Fruit fly (Drosophila melanogaster) whole organism, pupa: ENCODE data around the gene EMC3.

Experiments used
- CG10348 ChIP-seq: fragments of 200-800 bp; sonication (Bioruptor generic); IDR thresholded peaks from 2 replicates; pipeline ENCODE4 v1.3.6; 2022; ENCODE audit warnings: missing biosample characterization, missing genetic modification characterization
- CG12605 ChIP-seq: fragments of 200-800 bp; sonication (Bioruptor generic); IDR thresholded peaks from 2 replicates; pipeline ENCODE4 v1.3.6; 2022; ENCODE audit warnings: missing biosample characterization, missing genetic modification characterization
- CG13204 ChIP-seq: fragments of 200-800 bp; sonication (Bioruptor generic); optimal IDR thresholded peaks from 2 replicates; lab custom pipeline; 2018; ENCODE audit warnings: missing biosample characterization, mild to moderate bottlenecking, missing genetic modification characterization, moderate library complexity
- CG14655 ChIP-seq: fragments of 200-800 bp; sonication (Bioruptor generic); optimal IDR thresholded peaks from 3 replicates; lab custom pipeline; 2017; ENCODE audit warnings: mild to moderate bottlenecking, missing biosample characterization, missing genetic modification reagents, missing genetic modification characterization
- CG15710 ChIP-seq: fragments of 200-800 bp; sonication (Bioruptor generic); optimal IDR thresholded peaks from 2 replicates; lab custom pipeline; 2018; ENCODE audit warnings: missing biosample characterization, mild to moderate bottlenecking, missing genetic modification characterization, moderate library complexity
- CG17806 ChIP-seq: fragments of 200-800 bp; sonication (Bioruptor generic); optimal IDR thresholded peaks from 2 replicates; lab custom pipeline; 2018; ENCODE audit warnings: missing biosample characterization, mild to moderate bottlenecking, missing genetic modification characterization, moderate library complexity
- CG32121 ChIP-seq: fragments of 200-800 bp; sonication (Bioruptor generic); IDR thresholded peaks from 2 replicates; pipeline ENCODE4 v1.3.6; 2022; ENCODE audit warnings: missing biosample characterization, missing genetic modification characterization
- CG34367 ChIP-seq: fragments of 200-800 bp; sonication (Bioruptor generic); optimal IDR thresholded peaks from 2 replicates; lab custom pipeline; 2018; ENCODE audit warnings: missing biosample characterization, mild to moderate bottlenecking, missing genetic modification characterization
- CG4496 ChIP-seq: fragments of 200-800 bp; sonication (Bioruptor generic); IDR thresholded peaks from 3 replicates; pipeline ENCODE4 v1.3.6; 2022; ENCODE audit warnings: missing biosample characterization, missing genetic modification characterization
- CG8159 ChIP-seq: fragments of 200-800 bp; sonication (Bioruptor generic); optimal IDR thresholded peaks from 3 replicates; lab custom pipeline; 2018; ENCODE audit warnings: missing biosample characterization, mild to moderate bottlenecking, missing genetic modification characterization, moderate library complexity
- CG8301 ChIP-seq: fragments of 200-800 bp; sonication (Bioruptor generic); optimal IDR thresholded peaks from 2 replicates; lab custom pipeline; 2018; ENCODE audit warnings: missing biosample characterization, mild to moderate bottlenecking, missing genetic modification characterization
- CG9948 ChIP-seq: fragments of 200-800 bp; sonication (Bioruptor generic); optimal IDR thresholded peaks from 2 replicates; lab custom pipeline; 2018; ENCODE audit warnings: missing biosample characterization, mild to moderate bottlenecking, missing genetic modification characterization, moderate library complexity
- D1 ChIP-seq: fragments of 200-800 bp; sonication (Bioruptor generic); optimal IDR thresholded peaks from 2 replicates; lab custom pipeline; 2018; ENCODE audit warnings: missing biosample characterization, mild to moderate bottlenecking, missing genetic modification characterization, moderate library complexity
- EcR ChIP-seq: fragments of 200-800 bp; sonication (Bioruptor generic); optimal IDR thresholded peaks from 3 replicates; lab custom pipeline; 2019; ENCODE audit warnings: missing biosample characterization, missing genetic modification characterization, mild to moderate bottlenecking, moderate library complexity, missing genetic modification reagents
- Ets98B ChIP-seq: fragments of 200-800 bp; sonication (Bioruptor generic); IDR thresholded peaks from 2 replicates; pipeline ENCODE4 v1.3.6; 2022; ENCODE audit warnings: missing biosample characterization, missing genetic modification characterization
- Pif1A ChIP-seq: fragments of 200-800 bp; sonication (Bioruptor generic); optimal IDR thresholded peaks from 3 replicates; lab custom pipeline; 2016; ENCODE audit warnings: missing biosample characterization, missing genetic modification characterization
- Pif1B ChIP-seq: fragments of 200-800 bp; sonication (Bioruptor generic); optimal IDR thresholded peaks from 3 replicates; lab custom pipeline; 2016; ENCODE audit warnings: missing biosample characterization, missing genetic modification characterization
- Snoo ChIP-seq: fragments of 200-800 bp; sonication (Bioruptor generic); optimal IDR thresholded peaks from 3 replicates; lab custom pipeline; 2017; ENCODE audit warnings: missing biosample characterization, mild to moderate bottlenecking, missing genetic modification characterization, inconsistent platforms
- fd96Ca ChIP-seq: fragments of 200-800 bp; sonication (Bioruptor generic); IDR thresholded peaks from 3 replicates; pipeline ENCODE4 v1.3.6; 2022; ENCODE audit warnings: missing biosample characterization, missing genetic modification characterization
- gl ChIP-seq: fragments of 200-800 bp; sonication (Bioruptor generic); optimal IDR thresholded peaks from 2 replicates; lab custom pipeline; 2018; ENCODE audit warnings: missing biosample characterization, mild to moderate bottlenecking, missing genetic modification characterization
- rn ChIP-seq: fragments of 200-800 bp; sonication (Bioruptor generic); IDR thresholded peaks from 2 replicates; pipeline ENCODE4 v1.3.6; 2022; ENCODE audit warnings: missing biosample characterization, missing genetic modification characterization

Gene EMC3

DNA sequence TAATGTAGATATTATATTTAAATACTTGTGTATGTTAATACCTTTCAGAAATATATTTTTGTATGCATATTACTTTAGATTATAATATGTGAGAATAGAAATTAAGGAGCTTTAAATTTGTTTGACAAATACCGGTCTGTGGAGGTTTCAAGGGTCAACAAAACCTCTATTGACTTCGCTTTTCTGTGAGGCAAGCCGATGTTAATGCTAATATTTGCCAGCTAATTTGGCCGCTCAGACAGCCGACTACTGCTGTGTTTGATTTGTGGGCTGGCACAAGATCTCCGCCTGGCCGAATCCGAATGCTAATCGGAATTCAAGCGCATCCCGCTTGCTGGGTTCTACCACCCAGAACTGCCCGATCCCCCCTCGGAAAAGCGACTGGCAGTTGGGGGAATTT is 22.4 kb upstream of the EMC3 start:
- no peak for TF ChIP-seq Ets98B
- no peak for TF ChIP-seq CG17806
- no peak for TF ChIP-seq CG12605 (GFP tag; lab: Robert Waterston, UW)
- TF ChIP-seq gl (tag; lab: Kevin White, UChicago) = no peak
- TF ChIP-seq Pif1A = no peak
- TF ChIP-seq Snoo (tag; lab: Kevin White, UChicago) = no peak
- TF ChIP-seq rn (GFP tag; lab: Robert Waterston, UW) = no peak
- no peak for TF ChIP-seq CG10348 (GFP tag; lab: Robert Waterston, UW)
- no peak for TF ChIP-seq CG13204

DNA sequence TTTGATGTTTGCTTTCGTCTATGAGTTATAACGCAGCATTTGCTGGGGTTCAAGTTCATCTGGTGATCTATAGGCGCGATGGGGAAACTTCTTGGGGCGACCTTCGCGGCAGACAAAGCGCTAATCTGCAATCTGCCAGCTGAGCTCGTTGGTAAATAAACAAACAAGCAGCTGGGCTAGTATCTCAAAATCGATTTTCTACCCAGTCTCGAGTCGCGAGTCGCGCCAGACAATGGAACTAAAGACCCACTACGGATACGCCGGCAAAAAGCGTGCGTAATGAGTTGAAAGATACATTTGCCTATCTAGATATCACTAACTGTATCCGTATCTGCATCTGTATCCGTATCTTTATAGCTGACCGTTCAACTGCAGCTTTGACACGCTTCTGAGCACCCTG is 21.4 kb upstream of the EMC3 start:
- TF ChIP-seq CG9948 (tag; lab: Kevin White, UChicago) (no peak), CG8159 (no peak), CG10348 (GFP tag; lab: Robert Waterston, UW) (no peak), EcR (GFP tag; lab: Kevin White, UChicago) (no peak), CG4496 (GFP tag; lab: Robert Waterston, UW) (no peak), CG14655 (GFP tag; lab: Kevin White, UChicago) (no peak), Snoo (tag; lab: Kevin White, UChicago) (no peak), CG32121 (no peak), CG34367 (tag; lab: Kevin White, UChicago) (no peak), CG13204 (no peak), Pif1A (no peak), D1 (tag; lab: Kevin White, UChicago) (no peak)

DNA sequence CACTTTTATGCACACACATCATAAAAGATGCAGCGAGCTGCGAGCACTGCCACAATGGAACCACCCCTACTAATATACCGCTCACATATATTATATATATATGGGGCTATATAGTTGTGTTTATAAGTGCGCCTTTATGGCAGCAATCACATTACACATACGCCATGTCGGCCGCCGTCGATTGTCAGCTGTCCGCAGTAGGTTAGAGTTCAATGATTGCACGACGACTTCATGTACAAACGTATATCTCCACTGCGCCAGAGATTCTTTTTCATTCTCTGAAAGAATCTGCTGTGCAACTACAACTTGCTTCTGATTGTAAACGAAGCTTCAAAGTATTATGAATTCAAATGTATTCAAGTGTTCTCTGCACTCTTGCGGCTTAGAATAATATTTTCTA is 20.4 kb upstream of the EMC3 start:
- TF ChIP-seq CG12605 (GFP tag; lab: Robert Waterston, UW) (no peak), EcR (GFP tag; lab: Kevin White, UChicago) (peak; percentile 76)

DNA sequence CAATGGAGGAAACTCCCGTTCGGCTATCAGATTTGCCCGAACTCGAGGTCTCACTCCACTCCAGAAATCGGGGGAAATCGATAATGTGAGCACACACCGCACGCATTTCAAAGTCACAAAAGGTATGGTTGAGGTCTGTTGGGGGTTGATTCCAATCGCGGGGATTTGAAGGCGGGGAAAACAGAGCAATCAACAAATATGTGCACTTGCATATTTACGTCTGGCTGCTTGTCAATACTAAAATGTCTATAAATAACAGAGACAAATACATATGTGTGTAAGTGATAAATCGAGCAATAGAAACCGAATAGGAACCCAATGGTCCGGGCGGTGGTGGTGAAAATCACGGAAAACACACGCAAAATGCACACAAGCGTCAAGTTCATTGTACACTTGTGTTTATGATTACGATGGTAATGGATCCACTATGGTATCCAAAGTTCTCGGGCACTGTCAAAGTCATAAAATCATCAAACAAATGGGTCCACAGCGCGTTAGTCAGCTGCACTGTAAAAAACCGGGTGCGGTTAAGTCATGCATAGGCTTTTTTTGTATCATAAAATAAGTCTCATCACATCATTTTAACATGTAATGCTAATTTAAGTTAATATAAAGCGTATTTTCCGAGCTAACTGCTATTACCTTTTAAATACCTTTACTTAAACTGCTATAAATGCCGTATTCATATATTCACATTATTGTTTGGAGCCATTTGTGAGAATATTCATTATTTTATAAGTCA is 19.8 kb upstream of the EMC3 start:
- TF ChIP-seq CG14655 (GFP tag; lab: Kevin White, UChicago) (peak; percentile 81), fd96Ca (GFP tag; lab: Robert Waterston, UW) (no peak), Ets98B (peak; percentile 36; the same call in 1 of the 2 replicates), CG10348 (GFP tag; lab: Robert Waterston, UW) (no peak), CG9948 (tag; lab: Kevin White, UChicago) (peak; percentile 29), D1 (tag; lab: Kevin White, UChicago) (no peak), CG13204 (no peak), Snoo (tag; lab: Kevin White, UChicago) (no peak), CG34367 (tag; lab: Kevin White, UChicago) (no peak), CG17806 (peak; percentile 3), CG32121 (peak; percentile 48; the same call in 1 of the 2 replicates), CG15710 (peak; percentile 5), CG12605 (GFP tag; lab: Robert Waterston, UW) (no peak), CG8301 (tag; lab: Kevin White, UChicago) (peak; percentile 69), rn (GFP tag; lab: Robert Waterston, UW) (no peak), CG4496 (GFP tag; lab: Robert Waterston, UW) (peak; percentile 56; the same call in 2 of the 3 replicates), Pif1B (GFP tag; lab: Kevin White, UChicago) (no peak), gl (tag; lab: Kevin White, UChicago) (no peak), EcR (GFP tag; lab: Kevin White, UChicago) (no peak), Pif1A (peak; percentile 13), CG8159 (no peak)
- TF ChIP-seq, all 21 proteins: peak for 9

DNA sequence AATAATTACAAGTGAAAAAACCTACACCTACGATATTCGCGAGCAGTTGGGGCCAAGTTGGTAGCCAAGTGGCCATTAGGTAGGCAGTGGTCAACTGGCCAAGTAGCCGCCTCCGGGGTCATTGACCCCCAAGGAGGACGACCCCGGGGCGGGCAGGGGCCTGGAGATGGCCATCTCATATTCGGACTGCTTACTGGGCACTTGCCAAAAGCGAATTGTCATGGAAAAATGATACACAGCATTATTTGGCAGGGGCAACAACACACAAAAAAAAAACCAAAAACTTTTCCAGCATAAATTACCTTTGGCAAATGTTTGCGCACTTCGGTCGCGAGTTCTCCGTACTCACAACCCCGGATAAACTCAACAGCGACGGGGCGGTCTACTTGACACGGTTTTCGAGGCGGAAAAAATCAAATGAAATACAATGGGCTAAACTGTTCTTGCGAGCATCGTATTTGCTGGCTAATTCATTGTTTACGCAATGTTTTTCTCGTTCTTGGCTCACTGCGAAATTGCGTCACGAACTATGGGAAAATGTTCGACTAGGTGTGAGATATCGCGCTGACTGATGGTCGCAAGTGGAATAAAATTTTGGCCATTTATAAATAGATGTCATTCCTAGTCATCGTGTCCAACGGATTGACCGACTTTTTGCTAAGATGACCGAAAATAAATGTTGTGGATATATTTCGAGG is 18.8 kb upstream of the EMC3 start:
- TF ChIP-seq CG10348 (GFP tag; lab: Robert Waterston, UW) = no peak
- no peak for TF ChIP-seq CG17806
- no peak for TF ChIP-seq CG32121
- TF ChIP-seq Pif1B (GFP tag; lab: Kevin White, UChicago) = no peak
- peak; percentile 41 for TF ChIP-seq EcR (GFP tag; lab: Kevin White, UChicago)

DNA sequence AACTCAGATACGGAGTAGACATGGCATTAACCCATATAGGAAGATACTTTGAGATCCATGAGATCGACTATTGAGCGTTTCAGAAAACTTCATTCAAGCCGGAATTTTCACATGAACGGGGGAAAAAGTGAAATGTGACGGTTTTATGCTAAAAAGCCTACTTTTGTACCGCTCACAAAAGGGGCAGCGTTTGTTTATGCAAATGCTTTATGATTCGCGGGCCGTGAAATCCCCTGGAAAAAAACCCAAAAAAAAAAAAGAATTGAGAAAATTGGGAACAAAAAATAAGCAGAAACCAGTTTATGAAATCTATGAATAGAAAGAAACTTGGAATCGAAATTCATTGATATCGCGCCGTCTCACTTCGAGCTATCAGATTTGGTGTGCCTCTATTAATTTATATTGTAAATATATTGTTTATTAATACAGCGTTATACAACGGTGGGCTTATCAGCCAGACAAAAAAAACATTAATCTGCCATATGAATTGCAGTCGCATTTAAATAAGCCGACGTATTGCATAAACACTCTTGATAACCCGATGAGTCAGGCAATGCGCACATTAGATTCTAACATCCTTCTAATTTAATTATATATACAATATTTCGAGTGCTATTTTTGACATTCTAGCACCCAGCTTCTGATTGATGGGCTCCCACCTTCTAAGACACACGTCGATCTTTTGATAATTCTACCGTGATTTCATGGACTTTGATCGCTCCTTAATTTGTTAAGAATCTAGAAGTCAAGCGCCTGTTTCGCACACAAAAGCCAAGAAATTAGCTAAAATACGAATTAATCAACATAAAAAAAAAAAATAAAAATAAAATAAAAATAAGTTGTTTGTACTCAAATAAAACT is 17.6 kb upstream of the EMC3 start:
- TF ChIP-seq CG9948 (tag; lab: Kevin White, UChicago) = no peak
- TF ChIP-seq CG32121 = no peak
- TF ChIP-seq CG8159 = no peak
- no peak for TF ChIP-seq CG14655 (GFP tag; lab: Kevin White, UChicago)
- TF ChIP-seq CG4496 (GFP tag; lab: Robert Waterston, UW) = no peak
- no peak for TF ChIP-seq CG34367 (tag; lab: Kevin White, UChicago)
